Fruit fly (Drosophila melanogaster): ENCODE data around the gene Zmynd8.

Gene Zmynd8

dm6 chr3R:31725486-31726227, 56.4 kb downstream of the Zmynd8 start (continued):
- TF ChIP-seq BEAF-32 (GFP tag; optimal IDR thresholded peaks at IDR 0.05) (no peak), bigmax (GFP tag; optimal IDR thresholded peaks at IDR 0.05) (no peak), CG14441 (GFP tag; IDR thresholded peaks at IDR 0.05) (no peak), insv (GFP tag; optimal IDR thresholded peaks at IDR 0.05) (no peak), CG2116 (GFP tag; optimal IDR thresholded peaks at IDR 0.05) (no peak), CG13123 (GFP tag; optimal IDR thresholded peaks at IDR 0.05) (no peak), CG32532 (GFP tag; IDR thresholded peaks at IDR 0.05) (peak; percentile 22; the same call in 1 of the 2 replicates), CG13424 (tag; optimal IDR thresholded peaks at IDR 0.05) (no peak), CG7556 (GFP tag; optimal IDR thresholded peaks at IDR 0.05) (no peak), CG6689 (GFP tag; IDR thresholded peaks at IDR 0.05) (no peak), crol (GFP tag; IDR thresholded peaks at IDR 0.05) (peak; percentile 71), CG4707 (GFP tag; optimal IDR thresholded peaks at IDR 0.05) (no peak), z (GFP tag; IDR thresholded peaks at IDR 0.05) (peak; percentile 47; the same call in 1 of the 3 replicates), Rfx (GFP tag; IDR thresholded peaks at IDR 0.05) (no peak), HmgZ (tag; optimal IDR thresholded peaks at IDR 0.05) (no peak), CG10147 (GFP tag; optimal IDR thresholded peaks at IDR 0.05) (no peak), dpn (GFP tag; optimal IDR thresholded peaks at IDR 0.05) (no peak), CG3163 (GFP tag; optimal IDR thresholded peaks at IDR 0.05) (peak; percentile 16), fd96Cb (tag; optimal IDR thresholded peaks at IDR 0.05) (no peak), Fer2 (tag; optimal IDR thresholded peaks at IDR 0.05) (no peak), CG30403 (GFP tag; optimal IDR thresholded peaks at IDR 0.05) (no peak), CG17829 (tag; optimal IDR thresholded peaks at IDR 0.05) (no peak), Poxn (GFP tag; IDR thresholded peaks at IDR 0.05) (no peak), cas (GFP tag; IDR thresholded peaks at IDR 0.05) (no peak), CG5180 (GFP tag; optimal IDR thresholded peaks at IDR 0.05) (no peak), D19A (tag; optimal IDR thresholded peaks at IDR 0.05) (no peak), CG8944 (GFP tag; optimal IDR thresholded peaks at IDR 0.05) (no peak), dmrt11E (tag; optimal IDR thresholded peaks at IDR 0.05) (no peak), CG34376 (GFP tag; optimal IDR thresholded peaks at IDR 0.05) (peak; percentile 11), HLHmδ (GFP tag; optimal IDR thresholded peaks at IDR 0.05) (peak; percentile 77), gro (GFP tag; optimal IDR thresholded peaks at IDR 0.05) (no peak), PHDP (tag; optimal IDR thresholded peaks at IDR 0.05) (no peak), crp (GFP tag; optimal IDR thresholded peaks at IDR 0.05) (no peak), vfl (GFP tag; optimal IDR thresholded peaks at IDR 0.05) (no peak), Bgb (GFP tag; IDR thresholded peaks at IDR 0.05; ENCODE audit: partially characterized antibody) (0 out of 2 replicates have a peak, but pooled peaks have one; percentile 18), CoRest (tag; optimal IDR thresholded peaks at IDR 0.05) (no peak), CG17612 (GFP tag; IDR thresholded peaks at IDR 0.05) (no peak), org-1 (GFP tag; optimal IDR thresholded peaks at IDR 0.05) (no peak), CG1603 (tag; optimal IDR thresholded peaks at IDR 0.05) (no peak), CG11456 (GFP tag; IDR thresholded peaks at IDR 0.05) (no peak), Mes4 (GFP tag; optimal IDR thresholded peaks at IDR 0.05) (no peak), Hr78 (GFP tag; optimal IDR thresholded peaks at IDR 0.05) (no peak), tx (GFP tag; optimal IDR thresholded peaks at IDR 0.05) (no peak), Bdp1 (GFP tag; optimal IDR thresholded peaks at IDR 0.05) (no peak), CG12769 (tag; optimal IDR thresholded peaks at IDR 0.05) (no peak), tio (GFP tag; optimal IDR thresholded peaks at IDR 0.05) (no peak), C15 (GFP tag; IDR thresholded peaks at IDR 0.05) (no peak), Rx (GFP tag; IDR thresholded peaks at IDR 0.05) (no peak), Hsf (GFP tag; optimal IDR thresholded peaks at IDR 0.05) (no peak), CG13894 (tag; optimal IDR thresholded peaks at IDR 0.05) (no peak)

Data from whole organism, embryonic.